Worm (Caenorhabditis elegans): ENCODE measurements around the gene Y38C1AA.19.

ce11 chrIV:183519-183918, 23.6 kb downstream of the Y38C1AA.19 start:
- no peak for TF ChIP-seq flt-1 (GFP tag; IDR thresholded peaks at IDR 0.05)
- TF ChIP-seq cog-1 (tag; optimal IDR thresholded peaks at IDR 0.05), result no peak
- no peak for TF ChIP-seq klf-2 (GFP tag; conservative IDR thresholded peaks at IDR 0.05)
- no peak for TF ChIP-seq med-1 (GFP tag; optimal IDR thresholded peaks at IDR 0.05; ENCODE audit: insufficient read depth)
- TF ChIP-seq T22C8.4 (GFP tag; IDR thresholded peaks at IDR 0.05), result no peak
- TF ChIP-seq ztf-29 (GFP tag; IDR thresholded peaks at IDR 0.05), result no peak
- TF ChIP-seq ztf-23 (GFP tag; IDR thresholded peaks at IDR 0.05), result no peak
- TF ChIP-seq ref-1 (GFP tag; conservative IDR thresholded peaks at IDR 0.05), result no peak
